Worm (Caenorhabditis elegans): ENCODE results near the gene sri-54.

- TF ChIP-seq tbx-11 (GFP tag; IDR thresholded peaks at IDR 0.05): no peak
- no peak for TF ChIP-seq flt-1 (GFP tag; IDR thresholded peaks at IDR 0.05)
- TF ChIP-seq hmg-4 (GFP tag; optimal IDR thresholded peaks at IDR 0.05): no peak
- no peak for TF ChIP-seq tra-4 (tag; optimal IDR thresholded peaks at IDR 0.05)
Observed at ce11 chrII:3102018-3102417, 35.7 kb downstream of the sri-54 start, which contains the start of gene clec-121.
